Fruit fly (Drosophila melanogaster) S2 (cell line): ENCODE data around the gene CG15019.

Source experiments
- CG8478 ChIP-seq: fragments of >200 bp; optimal IDR thresholded peaks from 2 replicates; lab custom pipeline; 2018
- CTCF ChIP-seq, 2 experiments: fragments of >200 bp; optimal IDR thresholded peaks; 2 replicates each; lab custom pipeline; 2018

CG15019 gene

DNA sequence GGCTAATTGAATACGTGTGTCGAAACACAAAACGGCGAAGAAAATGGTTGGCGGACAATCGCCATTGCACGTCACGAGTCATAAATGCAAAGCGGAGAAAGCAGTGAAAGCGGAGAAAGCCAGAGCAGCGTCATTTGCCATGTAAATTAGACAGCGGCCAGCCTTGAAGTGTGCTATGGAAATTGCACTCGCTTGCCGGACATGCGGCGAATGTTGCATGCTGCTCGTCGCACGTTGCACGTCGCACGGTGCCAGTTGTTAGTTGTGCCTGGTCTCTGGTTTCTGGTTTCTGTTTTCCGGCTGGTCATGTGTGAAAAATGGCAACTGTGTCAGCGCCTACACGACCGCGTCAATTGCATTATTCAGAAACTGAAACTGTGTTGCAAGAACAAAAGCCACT is 28.4 kb downstream of the CG15019 start:
- TF ChIP-seq CTCF (optimal IDR thresholded peaks at IDR 0.05; lab: Kevin White, UChicago) (no peak), CG8478 (lab: Kevin White, UChicago) (no peak)

DNA sequence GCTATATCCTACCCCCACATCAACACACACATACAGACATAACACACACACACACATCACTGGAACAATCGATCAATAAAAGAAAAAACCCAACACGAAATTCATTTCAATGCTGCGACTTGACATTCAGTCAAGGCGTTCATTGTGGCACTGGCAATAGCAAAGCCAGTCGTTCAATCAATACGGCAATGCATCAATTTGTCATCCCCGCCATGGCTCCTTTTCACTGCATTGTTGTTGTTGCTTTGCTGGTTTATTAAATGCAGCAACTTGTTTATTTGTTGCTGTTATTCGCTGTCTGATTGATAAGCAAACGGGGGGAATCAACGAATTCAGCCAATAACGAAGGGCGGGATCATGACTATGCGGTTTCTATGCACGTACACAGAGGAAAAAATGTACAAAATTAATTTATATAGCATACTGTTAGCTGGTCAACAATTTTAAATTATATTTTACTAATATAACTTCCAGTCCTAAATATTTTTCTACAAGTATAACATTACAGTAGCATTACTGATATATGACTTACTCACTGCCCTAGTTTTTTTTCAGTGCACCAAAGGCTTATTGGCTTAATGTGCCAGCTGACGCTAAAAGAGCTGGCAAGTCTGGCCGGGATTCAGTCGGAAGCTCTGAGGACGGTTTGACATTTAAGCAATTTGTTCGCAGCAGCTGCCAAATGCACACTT is 30.0 kb downstream of the CG15019 start:
- no peak for TF ChIP-seq CG8478 (lab: Kevin White, UChicago)
- TF ChIP-seq CTCF (optimal IDR thresholded peaks at IDR 0.05; lab: Kevin White, UChicago): no peak

DNA sequence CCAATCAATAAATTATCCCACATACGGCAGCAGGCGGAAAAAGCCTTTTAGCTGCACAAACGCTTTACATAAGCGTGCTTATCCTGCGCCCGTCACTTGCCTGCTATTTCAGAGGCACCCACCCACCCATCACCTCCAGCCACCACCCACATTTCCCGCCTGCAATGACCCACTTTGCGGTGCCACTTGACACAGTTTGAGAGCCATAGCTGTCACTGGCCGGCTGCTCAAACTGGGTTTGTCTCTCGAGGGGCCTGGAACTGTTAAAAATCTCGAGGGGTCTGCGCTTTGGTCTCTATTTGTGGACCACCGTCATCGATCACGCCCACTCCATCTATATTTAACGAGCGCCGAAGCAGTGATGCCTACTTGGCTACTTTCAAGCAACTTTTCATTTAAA is 33.9 kb downstream of the CG15019 start:
- TF ChIP-seq CG8478 (lab: Kevin White, UChicago) (no peak), CTCF (optimal IDR thresholded peaks at IDR 0.05; lab: Kevin White, UChicago) (no peak)

DNA sequence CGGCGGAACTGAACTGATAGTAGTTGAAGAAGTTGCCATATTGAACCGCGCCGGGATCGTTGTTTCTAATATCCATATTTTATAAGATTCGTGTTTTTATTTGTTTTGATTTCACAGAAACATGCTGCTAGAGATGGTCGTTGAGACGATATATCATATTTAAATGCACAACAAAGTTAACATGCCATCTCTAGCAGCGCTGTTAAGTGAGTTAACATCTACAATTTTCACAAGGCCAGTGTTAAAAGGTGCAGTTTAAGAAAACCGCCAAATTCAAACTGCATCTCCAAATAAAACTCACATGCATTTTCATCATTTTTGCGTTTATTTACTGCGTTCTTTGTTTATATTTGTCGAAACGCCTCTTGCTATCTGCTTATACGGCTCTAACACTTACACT is 38.5 kb downstream of the CG15019 start, which contains the start of gene CG11342:
Gene CG11342 (minus strand): TSS at position 120 of the 400 bp plus-strand sequence.
- no peak for TF ChIP-seq CG8478 (lab: Kevin White, UChicago)
- no peak for TF ChIP-seq CTCF (optimal IDR thresholded peaks at IDR 0.05; lab: Kevin White, UChicago)

DNA sequence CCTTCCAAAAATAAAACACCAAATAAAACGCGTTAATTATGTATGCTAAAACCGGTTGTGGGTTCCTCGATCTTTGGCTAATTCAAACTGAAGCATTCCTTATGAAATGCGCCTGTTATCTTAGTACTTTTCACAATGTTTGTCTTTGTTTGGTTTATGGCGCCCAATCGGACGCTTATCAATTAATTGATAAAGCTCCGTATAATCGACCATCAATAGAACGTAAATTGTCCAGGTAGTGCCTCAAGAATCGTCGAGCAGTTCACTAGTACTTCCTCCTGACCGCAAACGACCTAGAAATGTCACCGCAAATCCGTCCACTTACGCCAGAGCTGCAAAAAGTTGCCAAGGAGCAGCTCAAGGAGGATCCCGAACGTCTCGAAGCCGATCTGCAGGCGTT is 40.7 kb downstream of the CG15019 start, which contains the start of gene CG33514:
Gene CG33514 (plus strand): TSS at position 238 of the 400 bp plus-strand sequence.
- TF ChIP-seq CTCF (optimal IDR thresholded peaks at IDR 0.05; lab: Kevin White, UChicago) (no peak), CG8478 (lab: Kevin White, UChicago) (no peak)

DNA sequence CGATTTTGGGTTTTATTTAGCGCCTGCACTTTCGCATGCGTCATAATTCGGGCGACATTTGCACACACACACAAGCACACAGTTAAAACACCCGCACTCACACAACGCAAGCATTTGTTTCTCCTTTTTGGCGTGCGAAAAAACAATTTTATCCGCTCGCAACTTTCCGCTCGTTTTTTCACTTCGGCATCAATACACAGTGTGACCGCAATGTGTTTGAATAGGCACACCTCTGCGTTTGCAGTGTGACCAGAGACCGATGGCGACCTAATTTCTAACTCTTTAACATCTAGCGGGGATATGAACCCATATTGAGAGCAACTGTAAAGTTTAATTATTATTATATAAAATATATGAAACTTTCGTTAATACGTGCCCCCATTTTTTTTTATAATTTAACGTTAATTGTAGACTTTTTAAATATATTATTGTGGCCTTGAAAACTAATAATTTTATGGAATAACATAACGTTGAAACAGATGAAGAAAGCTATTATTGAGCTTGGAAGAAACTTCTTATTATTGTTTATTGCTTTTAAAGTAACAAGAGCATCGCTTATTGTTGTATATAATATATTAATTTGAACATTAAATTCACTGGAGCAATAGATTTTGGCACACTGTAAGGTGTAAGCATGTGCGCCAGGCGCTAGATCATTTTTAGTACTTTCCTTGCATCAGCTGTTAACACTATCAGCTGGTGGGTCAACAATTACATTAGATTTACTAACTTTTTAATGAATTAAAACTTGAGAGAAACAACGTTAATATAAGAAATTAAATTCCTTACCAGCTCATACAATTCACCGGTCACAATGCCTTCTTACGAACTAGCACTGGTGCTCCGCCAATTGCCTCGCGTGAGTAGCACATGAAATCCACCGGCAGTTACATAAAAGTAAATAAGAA is 41.7 kb downstream of the CG15019 start, which contains the start of the genes Cip4 and mRpS6:
Gene Cip4 (minus strand): TSS at position 216 of the 908 bp plus-strand sequence.
Gene mRpS6 (plus strand): TSS at position 664 of the 908 bp plus-strand sequence.
- TF ChIP-seq CG8478 (lab: Kevin White, UChicago) (no peak), CTCF (optimal IDR thresholded peaks at IDR 0.05; lab: Kevin White, UChicago) (peak in 1 of 2 experiments; percentile 19)

DNA sequence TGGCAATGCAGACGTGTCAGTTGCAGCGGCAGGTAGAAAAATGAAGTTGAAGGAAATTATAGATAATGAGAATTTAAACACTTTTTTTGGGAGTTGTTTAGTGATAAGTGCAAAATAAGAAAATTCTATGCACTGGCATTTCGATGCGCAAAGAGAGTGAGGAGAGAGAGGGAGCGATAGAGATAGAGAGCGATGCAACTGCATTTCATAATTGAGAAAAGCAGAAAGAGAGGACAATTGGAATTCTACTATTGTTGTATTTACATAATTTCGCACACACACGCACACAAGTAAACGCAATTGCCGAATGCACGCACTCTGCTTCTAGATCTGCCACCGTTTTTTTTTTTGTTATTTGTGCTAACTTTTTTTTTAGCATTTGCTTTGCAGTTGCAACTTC is 42.4 kb downstream of the CG15019 start:
- no peak for TF ChIP-seq CTCF (optimal IDR thresholded peaks at IDR 0.05; lab: Kevin White, UChicago)
- no peak for TF ChIP-seq CG8478 (lab: Kevin White, UChicago)

DNA sequence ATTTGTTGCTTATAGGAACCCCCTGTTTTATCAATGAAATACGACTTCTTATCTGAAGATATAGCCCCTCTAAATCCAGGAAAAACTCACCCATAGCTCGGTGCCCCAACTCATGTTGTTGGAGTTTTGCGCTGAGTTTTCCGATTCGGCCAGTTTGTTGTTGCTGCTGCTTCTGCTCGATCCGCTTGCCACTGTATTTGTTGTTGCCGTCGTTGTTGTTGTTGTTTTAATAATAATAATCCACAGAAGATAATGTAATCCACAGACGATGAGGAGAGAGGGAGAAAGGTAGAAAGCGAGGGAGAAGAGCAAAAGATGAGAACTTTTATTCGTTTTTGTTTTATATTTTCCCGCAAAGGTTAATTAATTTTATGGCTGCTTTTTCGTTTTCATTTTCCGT is 42.9 kb downstream of the CG15019 start:
- no peak for TF ChIP-seq CTCF (optimal IDR thresholded peaks at IDR 0.05; lab: Kevin White, UChicago)
- TF ChIP-seq CG8478 (lab: Kevin White, UChicago): no peak

DNA sequence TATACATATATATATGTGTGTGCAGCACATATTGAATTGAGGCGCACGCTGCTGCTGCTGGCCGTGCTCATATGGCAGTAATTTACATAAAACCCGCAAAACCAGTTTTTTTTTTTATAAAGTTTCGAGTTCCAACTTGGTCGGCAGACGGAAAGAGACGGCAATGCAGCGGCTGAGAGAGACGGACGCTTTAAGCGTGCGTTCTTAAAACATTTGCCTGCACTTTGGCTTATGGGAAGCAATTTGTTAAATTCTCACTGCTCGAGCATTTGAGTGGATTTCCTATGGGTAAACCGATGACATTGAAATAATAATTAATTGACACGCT is 45.5 kb downstream of the CG15019 start:
- TF ChIP-seq CTCF (optimal IDR thresholded peaks at IDR 0.05; lab: Kevin White, UChicago): no peak
- no peak for TF ChIP-seq CG8478 (lab: Kevin White, UChicago)

DNA sequence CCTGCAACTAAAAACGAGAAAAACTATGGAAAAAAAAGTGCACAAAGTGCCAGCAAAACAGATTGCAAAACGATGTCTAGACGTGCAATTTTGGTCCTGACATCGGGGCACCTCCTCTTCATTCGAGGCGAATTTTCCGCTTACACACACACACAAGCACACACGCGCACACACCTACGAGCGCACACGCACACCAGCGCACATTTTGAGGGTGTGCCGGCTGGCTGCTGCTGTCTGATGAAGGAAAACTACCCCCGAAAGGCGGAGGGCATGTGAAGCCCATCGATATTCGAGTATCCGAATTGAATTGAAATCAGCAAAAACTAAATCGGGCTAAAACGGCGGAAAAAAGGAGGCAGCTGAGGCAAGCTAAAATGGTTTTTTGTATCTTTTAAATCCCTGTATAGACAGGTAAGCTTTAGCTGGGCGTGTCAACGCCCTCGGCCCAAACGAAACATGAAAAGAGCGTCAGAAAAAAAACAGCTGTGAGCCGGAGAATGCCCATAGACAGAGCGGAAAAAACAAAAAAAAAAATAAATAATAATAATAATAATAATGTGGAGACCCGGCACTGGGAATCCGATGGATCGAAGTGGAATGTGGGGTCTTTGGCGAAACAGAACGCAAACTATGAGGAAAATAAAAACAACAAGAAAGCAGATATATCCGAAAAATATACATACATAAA is 46.0 kb downstream of the CG15019 start:
- TF ChIP-seq CTCF (optimal IDR thresholded peaks at IDR 0.05; lab: Kevin White, UChicago) (no peak), CG8478 (lab: Kevin White, UChicago) (no peak)

DNA sequence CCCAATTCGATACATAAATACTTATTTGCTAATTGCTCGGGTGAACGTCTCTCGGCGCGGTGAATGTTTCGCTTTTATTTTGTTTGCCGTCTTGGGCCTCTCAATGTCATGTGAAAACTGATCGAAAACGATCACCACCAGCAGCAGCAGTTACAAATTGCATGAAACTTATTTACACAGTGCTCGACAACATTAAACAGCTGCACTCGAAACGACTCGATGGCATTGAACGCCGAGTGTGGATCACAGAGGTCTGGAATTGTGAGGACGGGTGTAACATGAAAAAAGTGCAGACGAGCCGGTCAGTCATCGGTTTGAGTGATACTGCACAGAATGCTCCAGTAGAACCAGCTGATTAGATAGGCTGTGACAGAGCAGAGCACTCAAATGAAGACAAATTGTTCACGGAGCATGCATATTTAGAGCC is 48.1 kb downstream of the CG15019 start:
- TF ChIP-seq CTCF (optimal IDR thresholded peaks at IDR 0.05; lab: Kevin White, UChicago) (no peak), CG8478 (lab: Kevin White, UChicago) (no peak)

DNA sequence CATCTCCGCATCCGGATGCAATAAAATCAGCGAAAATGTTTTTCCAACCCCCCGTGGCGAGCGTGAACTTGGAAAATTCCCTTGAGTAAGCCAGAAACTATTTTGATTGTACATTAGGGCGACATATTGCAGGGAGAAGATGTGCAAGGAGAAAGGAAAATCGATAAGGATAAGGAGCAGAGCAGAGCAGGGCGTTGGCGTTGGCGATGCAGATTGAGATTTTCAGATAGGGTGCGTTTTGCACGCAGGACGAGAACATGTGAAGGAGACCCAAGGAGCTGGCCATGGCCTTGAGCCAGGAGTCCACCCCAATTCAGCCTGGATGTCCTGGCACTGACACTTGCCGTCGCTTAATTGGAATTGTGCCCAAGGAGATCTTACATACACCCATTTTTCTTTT is 48.9 kb downstream of the CG15019 start:
- TF ChIP-seq CG8478 (lab: Kevin White, UChicago): no peak
- TF ChIP-seq CTCF (optimal IDR thresholded peaks at IDR 0.05; lab: Kevin White, UChicago): no peak
